Worm (Caenorhabditis elegans) whole organism, L1 larva: ENCODE measurements around the gene F11A5.9.

ENCODE experiments used
- C04F5.9 ChIP-seq: sonication (generic microtip); optimal IDR thresholded peaks from 2 replicates; lab custom pipeline; 2016; ENCODE audit warnings: missing genetic modification characterization, missing compliant biosample characterization
- C16A3.4 ChIP-seq: fragments of 150-350 bp; optimal IDR thresholded peaks from 2 replicates; lab custom pipeline; 2014; ENCODE audit warnings: missing biosample characterization, missing genetic modification characterization
- F16B12.6 ChIP-seq: fragments of 150-350 bp; optimal IDR thresholded peaks from 2 replicates; lab custom pipeline; 2014; ENCODE audit warnings: missing biosample characterization, missing genetic modification characterization
- Y116A8C.19 ChIP-seq: sonication (generic microtip); optimal IDR thresholded peaks from 2 replicates; lab custom pipeline; 2016; ENCODE audit warnings: missing compliant biosample characterization, missing genetic modification characterization, borderline replicate concordance
- aha-1 ChIP-seq: fragments of 150-350 bp; optimal IDR thresholded peaks from 2 replicates; lab custom pipeline; 2014; ENCODE audit warnings: missing biosample characterization, missing genetic modification characterization
- aly-2 ChIP-seq: fragments of 150-350 bp; optimal IDR thresholded peaks from 2 replicates; lab custom pipeline; 2014; ENCODE audit warnings: missing biosample characterization, missing genetic modification characterization
- ceh-82 ChIP-seq, 3 experiments: fragments of 150-350 bp in 1 of 3; sonication (generic microtip) in 2 of 3; optimal IDR thresholded peaks; 2 replicates each; lab custom pipeline; 2014 to 2017; ENCODE audit warnings: missing biosample characterization in 3 of 3, missing genetic modification characterization in 3 of 3
- ceh-88 ChIP-seq: fragments of 200-800 bp; sonication (Bioruptor generic); IDR thresholded peaks from 2 replicates; pipeline ENCODE4 v1.3.6; 2022; ENCODE audit warnings: missing genetic modification characterization, missing compliant biosample characterization
- ceh-90 ChIP-seq: sonication (generic microtip); optimal IDR thresholded peaks from 2 replicates; lab custom pipeline; 2016; ENCODE audit warnings: missing genetic modification characterization, missing compliant biosample characterization
- dpl-1 ChIP-seq, 3 experiments: fragments of 150-350 bp in 2 of 3; sonication (generic microtip) in 1 of 3; optimal IDR thresholded peaks; 2 replicates each; lab custom pipeline; 2014 to 2017; ENCODE audit warnings: missing biosample characterization in 3 of 3, missing genetic modification characterization in 3 of 3, missing genetic modification reagents in 3 of 3
- dsc-1 ChIP-seq: sonication (generic microtip); optimal IDR thresholded peaks from 2 replicates; lab custom pipeline; 2016; ENCODE audit warnings: mild to moderate bottlenecking, missing genetic modification characterization, missing compliant biosample characterization
- efl-1 ChIP-seq, 4 experiments: fragments of 150-350 bp; optimal IDR thresholded peaks in 3 of 4; peaks in 1 of 4; 1 replicate in 1 of 4; 2 replicates in 3 of 4; lab custom pipeline; 2014; ENCODE audit warnings: missing biosample characterization in 2 of 4, missing genetic modification characterization in 2 of 4, missing genetic modification reagents in 2 of 4
- elt-2 ChIP-seq: sonication (generic microtip); optimal IDR thresholded peaks from 2 replicates; lab custom pipeline; 2016; ENCODE audit warnings: missing genetic modification characterization, mild to moderate bottlenecking, inconsistent platforms, missing compliant biosample characterization, missing genetic modification reagents
- fkh-10 ChIP-seq: sonication (generic microtip); optimal IDR thresholded peaks from 2 replicates; lab custom pipeline; 2017; ENCODE audit warnings: missing biosample characterization, missing genetic modification reagents, missing genetic modification characterization
- fkh-4 ChIP-seq: sonication (generic microtip); optimal IDR thresholded peaks from 2 replicates; lab custom pipeline; 2016; ENCODE audit warnings: missing compliant biosample characterization, missing genetic modification characterization, borderline replicate concordance
- grh-1 ChIP-seq: fragments of 200-800 bp; sonication (Bioruptor generic); IDR thresholded peaks from 2 replicates; pipeline ENCODE4 v1.3.6; 2022; ENCODE audit warnings: missing genetic modification reagents, missing genetic modification characterization, missing compliant biosample characterization
- hlh-17 ChIP-seq: fragments of 200-800 bp; sonication (Bioruptor generic); optimal IDR thresholded peaks from 2 replicates; lab custom pipeline; 2018; ENCODE audit warnings: missing genetic modification characterization, mild to moderate bottlenecking, missing compliant biosample characterization, moderate library complexity, borderline replicate concordance
- irx-1 ChIP-seq: sonication (generic microtip); optimal IDR thresholded peaks from 2 replicates; lab custom pipeline; 2016; ENCODE audit warnings: missing genetic modification characterization, missing compliant biosample characterization
- isw-1 ChIP-seq: fragments of 200-800 bp; sonication (Bioruptor generic); IDR thresholded peaks from 2 replicates; pipeline ENCODE4 v1.3.6; 2022; ENCODE audit warnings: missing genetic modification characterization, missing compliant biosample characterization
- jun-1 ChIP-seq: fragments of 150-350 bp; optimal IDR thresholded peaks from 2 replicates; lab custom pipeline; 2014; ENCODE audit warnings: missing biosample characterization, missing genetic modification reagents, missing genetic modification characterization
- lin-15B ChIP-seq: fragments of 150-350 bp; sonication (generic microtip); optimal IDR thresholded peaks from 3 replicates; lab custom pipeline; 2014; ENCODE audit warnings: missing biosample characterization, missing genetic modification characterization
- lin-35 ChIP-seq, 2 experiments: fragments of 150-350 bp; optimal IDR thresholded peaks; 2 replicates each; lab custom pipeline; 2014; ENCODE audit warnings: missing biosample characterization in 2 of 2, missing genetic modification characterization in 2 of 2, missing genetic modification reagents in 2 of 2
- mdl-1 ChIP-seq, 2 experiments: fragments of 150-350 bp; optimal IDR thresholded peaks; 2 replicates each; lab custom pipeline; 2014 to 2017; ENCODE audit warnings: missing biosample characterization in 2 of 2, missing genetic modification characterization in 2 of 2, inconsistent platforms in 1 of 2
- mef-2 ChIP-seq: fragments of 150-350 bp; optimal IDR thresholded peaks from 2 replicates; lab custom pipeline; 2014; ENCODE audit warnings: missing biosample characterization, missing genetic modification characterization
- mep-1 ChIP-seq: fragments of 150-350 bp; optimal IDR thresholded peaks from 2 replicates; lab custom pipeline; 2014; ENCODE audit warnings: missing biosample characterization, missing genetic modification characterization
- nhr-19 ChIP-seq: fragments of 200-800 bp; sonication (Bioruptor generic); conservative IDR thresholded peaks from 2 replicates; pipeline ENCODE4 v1.3.6; 2022; ENCODE audit warnings: missing genetic modification characterization, missing compliant biosample characterization
- nhr-20 ChIP-seq: sonication (generic microtip); optimal IDR thresholded peaks from 2 replicates; lab custom pipeline; 2016; ENCODE audit warnings: mild to moderate bottlenecking, missing genetic modification characterization, missing compliant biosample characterization
- nhr-47 ChIP-seq: sonication (generic microtip); optimal IDR thresholded peaks from 2 replicates; lab custom pipeline; 2016; ENCODE audit warnings: mild to moderate bottlenecking, missing genetic modification characterization, moderate library complexity, missing compliant biosample characterization
- nhr-71 ChIP-seq: sonication (generic microtip); optimal IDR thresholded peaks from 2 replicates; lab custom pipeline; 2016; ENCODE audit warnings: mild to moderate bottlenecking, missing genetic modification characterization, moderate library complexity, missing compliant biosample characterization
- nhr-90 ChIP-seq: sonication (generic microtip); optimal IDR thresholded peaks from 2 replicates; lab custom pipeline; 2016; ENCODE audit warnings: mild to moderate bottlenecking, missing genetic modification characterization, missing compliant biosample characterization; ENCODE audit not compliant: poor library complexity
- pag-3 ChIP-seq: sonication (generic microtip); optimal IDR thresholded peaks from 2 replicates; lab custom pipeline; 2017; ENCODE audit warnings: missing genetic modification characterization, mild to moderate bottlenecking, missing compliant biosample characterization, antibody characterized with exemption, borderline replicate concordance; ENCODE audit not compliant: insufficient read depth
- pax-3 ChIP-seq: fragments of 200-800 bp; sonication (Bioruptor generic); optimal IDR thresholded peaks from 2 replicates; lab custom pipeline; 2018; ENCODE audit warnings: mild to moderate bottlenecking, missing genetic modification characterization, moderate library complexity, missing compliant biosample characterization
- pqm-1 ChIP-seq: sonication (generic microtip); optimal IDR thresholded peaks from 3 replicates; lab custom pipeline; 2017; ENCODE audit warnings: missing biosample characterization, missing genetic modification characterization
- rnt-1 ChIP-seq: sonication (generic microtip); optimal IDR thresholded peaks from 2 replicates; lab custom pipeline; 2016; ENCODE audit warnings: mild to moderate bottlenecking, missing genetic modification characterization, moderate library complexity, missing compliant biosample characterization
- skn-1 ChIP-seq: fragments of 150-350 bp; optimal IDR thresholded peaks from 2 replicates; lab custom pipeline; 2014; ENCODE audit warnings: missing biosample characterization, missing genetic modification characterization
- snu-23 ChIP-seq: sonication (generic microtip); optimal IDR thresholded peaks from 2 replicates; lab custom pipeline; 2016; ENCODE audit warnings: missing genetic modification characterization, missing compliant biosample characterization
- sox-4 ChIP-seq: sonication (generic microtip); optimal IDR thresholded peaks from 2 replicates; lab custom pipeline; 2016; ENCODE audit warnings: missing genetic modification characterization, missing compliant biosample characterization
- sptf-1 ChIP-seq: fragments of 150-350 bp; optimal IDR thresholded peaks from 2 replicates; lab custom pipeline; 2014; ENCODE audit warnings: missing biosample characterization, missing genetic modification characterization
- tlp-1 ChIP-seq: fragments of 150-350 bp; optimal IDR thresholded peaks from 2 replicates; lab custom pipeline; 2014; ENCODE audit warnings: missing biosample characterization, missing genetic modification characterization
- unc-62 ChIP-seq: fragments of 150-350 bp; optimal IDR thresholded peaks from 2 replicates; lab custom pipeline; 2014; ENCODE audit warnings: missing biosample characterization, missing genetic modification reagents, missing genetic modification characterization
- unc-98 ChIP-seq: fragments of 200-800 bp; sonication (Bioruptor generic); IDR thresholded peaks from 2 replicates; pipeline ENCODE4 v1.3.6; 2022; ENCODE audit warnings: missing genetic modification characterization, missing compliant biosample characterization

The F11A5.9 gene

DNA sequence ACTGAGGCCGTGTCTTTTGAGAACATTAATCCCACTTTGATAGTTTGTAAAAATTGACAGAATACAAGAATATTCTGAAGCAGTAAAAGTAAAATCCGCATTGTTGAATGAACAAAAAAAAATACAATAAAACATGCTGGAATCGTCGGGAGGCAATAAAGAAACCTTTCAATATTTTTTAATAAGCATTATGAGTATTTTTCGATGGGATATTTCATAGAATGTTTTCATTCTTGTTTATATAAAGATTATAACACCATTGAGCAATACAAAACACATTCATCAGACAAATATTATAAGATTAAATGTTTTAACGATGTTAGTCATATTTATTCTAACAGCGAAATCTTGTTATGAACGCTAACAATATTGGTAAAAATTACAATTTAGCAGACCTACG is 39.0 kb downstream of the F11A5.9 start, which contains the start of gene gcy-20:
TSS of gene gcy-20 (minus strand) at position 101 of the 400 bp plus-strand sequence.
- no peak for TF ChIP-seq ceh-82 (tag; optimal IDR thresholded peaks at IDR 0.05; lab: Kevin White, UChicago)
- TF ChIP-seq sox-4 (tag; lab: Kevin White, UChicago): no peak
- no peak for TF ChIP-seq nhr-90
- TF ChIP-seq dpl-1 (GFP tag; optimal IDR thresholded peaks at IDR 0.05; lab: Kevin White, UChicago): no peak
- TF ChIP-seq mef-2 (tag; lab: Kevin White, UChicago): no peak
- no peak for TF ChIP-seq nhr-71 (tag; lab: Kevin White, UChicago)
- TF ChIP-seq irx-1 (tag; lab: Kevin White, UChicago): no peak
- no peak for TF ChIP-seq aly-2 (tag; lab: Kevin White, UChicago)
- no peak for TF ChIP-seq skn-1 (tag; lab: Kevin White, UChicago)
- no peak for TF ChIP-seq pax-3
- no peak for TF ChIP-seq rnt-1
- no peak for TF ChIP-seq hlh-17 (GFP tag; lab: Kevin White, UChicago)
- no peak for TF ChIP-seq dsc-1 (tag; lab: Kevin White, UChicago)
- no peak for TF ChIP-seq lin-15B (tag; lab: Kevin White, UChicago)
- TF ChIP-seq elt-2 (tag; lab: Kevin White, UChicago): no peak
- TF ChIP-seq ceh-88 (GFP tag; lab: Robert Waterston, UW): no peak
- no peak for TF ChIP-seq mdl-1 (tag; optimal IDR thresholded peaks at IDR 0.05; lab: Kevin White, UChicago)
- TF ChIP-seq nhr-19 (GFP tag; lab: Robert Waterston, UW): no peak
- no peak for TF ChIP-seq unc-62 (GFP tag; lab: Kevin White, UChicago)
- TF ChIP-seq sptf-1 (tag; lab: Kevin White, UChicago): no peak

DNA sequence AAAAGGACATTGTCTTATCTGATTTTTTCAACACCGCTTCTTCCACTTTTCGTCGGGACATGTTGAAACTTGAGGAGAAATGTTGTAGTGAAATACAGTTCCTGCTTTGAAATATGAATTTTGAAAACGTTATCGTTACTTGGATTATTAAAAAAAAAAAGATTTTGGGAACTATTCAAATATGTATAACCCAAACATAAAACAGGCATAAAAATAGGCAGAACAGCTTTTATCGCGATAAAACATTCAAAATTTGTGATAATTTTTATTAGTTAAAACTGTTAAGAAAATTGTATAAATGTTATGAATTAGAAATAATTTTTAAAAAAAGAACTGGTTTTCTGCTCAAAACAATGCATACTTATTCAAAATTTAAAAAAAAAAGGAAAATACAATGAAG is 41.7 kb downstream of the F11A5.9 start, which contains the start of gene bgnt-1.3:
TSS of gene bgnt-1.3 (minus strand) at position 101 of the 400 bp plus-strand sequence.
- TF ChIP-seq pag-3 (tag; lab: Kevin White, UChicago) (no peak), efl-1 (optimal IDR thresholded peaks at IDR 0.05; lab: Kevin White, UChicago) (no peak), efl-1 (GFP tag; optimal IDR thresholded peaks at IDR 0.05 in 1 of 2; lab: Kevin White, UChicago) (no peak), F16B12.6 (tag; lab: Kevin White, UChicago) (no peak), aha-1 (tag; lab: Kevin White, UChicago) (no peak), ceh-90 (tag; lab: Kevin White, UChicago) (no peak), fkh-4 (tag; lab: Kevin White, UChicago) (no peak), C16A3.4 (tag; lab: Kevin White, UChicago) (no peak), Y116A8C.19 (no peak), elt-2 (tag; lab: Kevin White, UChicago) (no peak), hlh-17 (GFP tag; lab: Kevin White, UChicago) (no peak), skn-1 (tag; lab: Kevin White, UChicago) (no peak), C04F5.9 (tag; lab: Kevin White, UChicago) (no peak), fkh-10 (no peak), isw-1 (no peak)

DNA sequence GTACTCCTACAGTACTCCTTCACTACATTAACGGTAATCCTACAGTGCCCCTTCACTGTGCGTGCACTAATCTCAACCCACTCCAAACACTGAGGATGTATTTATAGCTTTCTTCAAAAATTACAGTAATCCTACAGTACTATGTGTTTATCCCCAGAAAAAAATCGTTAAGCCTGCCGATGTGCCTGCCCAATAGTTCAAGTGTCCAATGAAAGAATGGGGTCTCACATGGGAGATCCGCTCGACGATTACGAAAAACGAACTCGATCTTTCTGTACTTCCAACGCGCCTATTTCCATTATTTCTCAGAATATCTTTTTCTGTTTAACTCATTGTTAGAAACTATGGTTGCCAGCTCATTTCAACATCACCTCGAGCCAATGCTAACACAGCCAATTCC is 43.5 kb downstream of the F11A5.9 start, which contains the start of gene nhr-218:
TSS of gene nhr-218 (plus strand) at position 301 of the 400 bp plus-strand sequence.
- no peak for TF ChIP-seq aha-1 (tag; lab: Kevin White, UChicago)
- no peak for TF ChIP-seq tlp-1 (tag; lab: Kevin White, UChicago)
- no peak for TF ChIP-seq snu-23
- TF ChIP-seq mep-1 (tag; lab: Kevin White, UChicago): no peak

DNA sequence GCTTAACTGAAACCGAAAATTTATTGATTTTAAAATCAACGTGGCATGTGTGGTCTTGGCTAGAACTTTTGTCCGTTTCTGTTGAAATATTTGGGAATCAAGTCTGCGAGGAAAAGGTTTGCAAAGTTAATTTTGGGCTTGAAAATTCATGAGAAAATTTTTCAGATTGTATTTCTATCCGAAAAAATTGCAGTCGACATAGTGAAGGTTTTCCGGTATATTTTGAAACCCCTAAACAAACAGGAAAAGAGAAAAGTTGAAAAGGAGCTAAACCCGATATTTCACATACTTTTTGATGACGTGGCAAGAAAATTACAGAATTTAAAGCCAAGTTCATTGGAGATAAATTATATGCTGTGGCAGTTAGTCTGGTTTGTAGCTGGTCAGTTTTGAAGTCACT is 45.0 kb downstream of the F11A5.9 start, which contains the start of gene nhr-127:
TSS of gene nhr-127 (plus strand) at position 301 of the 400 bp plus-strand sequence.
- TF ChIP-seq grh-1 (no peak), jun-1 (tag; lab: Kevin White, UChicago) (no peak), unc-98 (no peak), nhr-47 (no peak), lin-35 (GFP tag; optimal IDR thresholded peaks at IDR 0.05; lab: Kevin White, UChicago) (no peak), pag-3 (tag; lab: Kevin White, UChicago) (no peak), pqm-1 (tag; lab: Kevin White, UChicago) (no peak), nhr-20 (no peak)
